Fruit fly (Drosophila melanogaster) whole organism, prepupa: ENCODE data around the gene CG31548.
A peak's percentile ranks its signal among the peaks of the same experiment; 100 is the strongest.

Experiments used
- Blimp-1 ChIP-seq: fragments of 200-800 bp; sonication (Bioruptor generic); optimal IDR thresholded peaks from 3 replicates; lab custom pipeline; 2017; ENCODE audit warnings: missing biosample characterization, missing genetic modification characterization, mild to moderate bottlenecking, moderate library complexity, missing genetic modification reagents
- CG11762 ChIP-seq: fragments of 200-800 bp; sonication (Bioruptor generic); optimal IDR thresholded peaks from 3 replicates; lab custom pipeline; 2016; ENCODE audit warnings: missing biosample characterization, missing genetic modification characterization; ENCODE audit not compliant: insufficient read depth
- CG11902 ChIP-seq: fragments of 200-800 bp; sonication (Bioruptor generic); optimal IDR thresholded peaks from 3 replicates; lab custom pipeline; 2016; ENCODE audit warnings: missing biosample characterization, missing genetic modification characterization
- CG15336 ChIP-seq: fragments of 200-800 bp; sonication (Bioruptor generic); IDR thresholded peaks from 2 replicates; pipeline ENCODE4 v1.3.6; 2022; ENCODE audit warnings: missing biosample characterization, missing genetic modification characterization
- CG16779 ChIP-seq: fragments of 200-800 bp; sonication (Bioruptor generic); optimal IDR thresholded peaks from 3 replicates; lab custom pipeline; 2017; ENCODE audit warnings: missing biosample characterization, mild to moderate bottlenecking, missing genetic modification characterization
- CG3032 ChIP-seq: fragments of 200-800 bp; optimal IDR thresholded peaks from 2 replicates; lab custom pipeline; 2019; ENCODE audit warnings: missing biosample characterization, mild to moderate bottlenecking, missing genetic modification characterization, moderate library complexity
- CG31627 ChIP-seq: fragments of 200-800 bp; sonication (Bioruptor generic); optimal IDR thresholded peaks from 3 replicates; lab custom pipeline; 2016; ENCODE audit warnings: missing biosample characterization, missing genetic modification characterization
- CG34406 ChIP-seq: fragments of 200-800 bp; sonication (Bioruptor generic); optimal IDR thresholded peaks from 3 replicates; lab custom pipeline; 2016; ENCODE audit warnings: missing biosample characterization, missing genetic modification characterization
- CG3919 ChIP-seq: fragments of 200-800 bp; sonication (Bioruptor generic); optimal IDR thresholded peaks from 3 replicates; lab custom pipeline; 2016; ENCODE audit warnings: missing biosample characterization, missing genetic modification characterization
- CG6276 ChIP-seq: fragments of 200-800 bp; sonication (Bioruptor generic); optimal IDR thresholded peaks from 2 replicates; lab custom pipeline; 2017; ENCODE audit warnings: missing biosample characterization, mild to moderate bottlenecking, missing genetic modification characterization
- CG6792 ChIP-seq: fragments of 200-800 bp; sonication (Bioruptor generic); optimal IDR thresholded peaks from 3 replicates; lab custom pipeline; 2016; ENCODE audit warnings: missing biosample characterization, missing genetic modification characterization
- CG6808 ChIP-seq: fragments of 200-800 bp; sonication (Bioruptor generic); optimal IDR thresholded peaks from 3 replicates; lab custom pipeline; 2017; ENCODE audit warnings: missing biosample characterization, missing genetic modification characterization, mild to moderate bottlenecking, moderate library complexity, missing genetic modification reagents
- CG6854 ChIP-seq: fragments of 200-800 bp; sonication (Bioruptor generic); optimal IDR thresholded peaks from 2 replicates; lab custom pipeline; 2017; ENCODE audit warnings: missing biosample characterization, mild to moderate bottlenecking, missing genetic modification characterization
- CG7368 ChIP-seq: fragments of 200-800 bp; sonication (Bioruptor generic); optimal IDR thresholded peaks from 3 replicates; lab custom pipeline; 2016; ENCODE audit warnings: missing biosample characterization, missing genetic modification characterization
- CG8119 ChIP-seq: fragments of 200-800 bp; sonication (Bioruptor generic); IDR thresholded peaks from 3 replicates; pipeline ENCODE4 v1.3.6; 2022; ENCODE audit warnings: missing biosample characterization, missing genetic modification characterization
- CG8319 ChIP-seq: fragments of 200-800 bp; sonication (Bioruptor generic); optimal IDR thresholded peaks from 3 replicates; lab custom pipeline; 2016; ENCODE audit warnings: missing biosample characterization, missing genetic modification characterization
- CG8632 ChIP-seq: fragments of 200-800 bp; sonication (Bioruptor generic); optimal IDR thresholded peaks from 3 replicates; lab custom pipeline; 2016; ENCODE audit warnings: missing biosample characterization, missing genetic modification characterization
- Eip78C ChIP-seq: fragments of 200-800 bp; sonication (Bioruptor generic); peaks from one replicate; lab custom pipeline; 2016; ENCODE audit warnings: missing biosample characterization, missing genetic modification characterization
- Eip93F ChIP-seq: fragments of 200-800 bp; sonication (Bioruptor generic); optimal IDR thresholded peaks from 2 replicates; lab custom pipeline; 2016; ENCODE audit warnings: missing biosample characterization, mild to moderate bottlenecking, missing genetic modification characterization
- Gug ChIP-seq: fragments of 200-800 bp; sonication (Bioruptor generic); IDR thresholded peaks from 2 replicates; pipeline ENCODE4 v1.3.6; 2022; ENCODE audit warnings: missing biosample characterization, missing genetic modification characterization
- Hr38 ChIP-seq: sonication (Bioruptor generic); optimal IDR thresholded peaks from 2 replicates; lab custom pipeline; 2016; ENCODE audit warnings: missing biosample characterization, missing genetic modification characterization
- Hr39 ChIP-seq: fragments of 200-800 bp; sonication (Bioruptor generic); optimal IDR thresholded peaks from 2 replicates; lab custom pipeline; 2016; ENCODE audit warnings: missing biosample characterization, missing genetic modification characterization
- Lpt ChIP-seq: fragments of 200-800 bp; sonication (Bioruptor generic); optimal IDR thresholded peaks from 3 replicates; lab custom pipeline; 2016; ENCODE audit warnings: missing biosample characterization, missing genetic modification characterization
- Met ChIP-seq: fragments of 200-800 bp; sonication (Bioruptor generic); optimal IDR thresholded peaks from 3 replicates; lab custom pipeline; 2016; ENCODE audit warnings: missing biosample characterization, missing genetic modification characterization
- OdsH ChIP-seq: fragments of 200-800 bp; sonication (Bioruptor generic); optimal IDR thresholded peaks from 3 replicates; lab custom pipeline; 2016; ENCODE audit warnings: missing biosample characterization, missing genetic modification characterization
- Smox ChIP-seq: fragments of 200-800 bp; sonication (Bioruptor generic); optimal IDR thresholded peaks from 3 replicates; lab custom pipeline; 2016; ENCODE audit warnings: missing biosample characterization, missing genetic modification characterization
- Sox102F ChIP-seq: fragments of 200-800 bp; sonication (Bioruptor generic); optimal IDR thresholded peaks from 2 replicates; lab custom pipeline; 2016; ENCODE audit warnings: missing biosample characterization, mild to moderate bottlenecking, missing genetic modification characterization
- Sox14 ChIP-seq: fragments of 200-800 bp; sonication (Bioruptor generic); optimal IDR thresholded peaks from 3 replicates; lab custom pipeline; 2016; ENCODE audit warnings: missing biosample characterization, missing genetic modification characterization
- Sox15 ChIP-seq: fragments of 200-800 bp; sonication (Bioruptor generic); optimal IDR thresholded peaks from 3 replicates; lab custom pipeline; 2016; ENCODE audit warnings: missing biosample characterization, missing genetic modification characterization
- achi ChIP-seq: fragments of 200-800 bp; sonication (Bioruptor generic); optimal IDR thresholded peaks from 3 replicates; lab custom pipeline; 2016; ENCODE audit warnings: missing biosample characterization, missing genetic modification characterization
- acj6 ChIP-seq: fragments of 200-800 bp; sonication (Bioruptor generic); optimal IDR thresholded peaks from 3 replicates; lab custom pipeline; 2016; ENCODE audit warnings: missing biosample characterization, missing genetic modification characterization
- cyc ChIP-seq: fragments of 200-800 bp; sonication (Bioruptor generic); optimal IDR thresholded peaks from 3 replicates; lab custom pipeline; 2016; ENCODE audit warnings: missing biosample characterization, missing genetic modification characterization
- dac ChIP-seq: fragments of 200-800 bp; sonication (Bioruptor generic); optimal IDR thresholded peaks from 2 replicates; lab custom pipeline; 2017; ENCODE audit warnings: missing biosample characterization, mild to moderate bottlenecking, missing genetic modification characterization
- eg ChIP-seq: fragments of 200-800 bp; sonication (Bioruptor generic); IDR thresholded peaks from 3 replicates; pipeline ENCODE4 v1.3.6; 2022; ENCODE audit warnings: missing biosample characterization, missing genetic modification characterization
- fd59A ChIP-seq: fragments of 200-800 bp; sonication (Bioruptor generic); optimal IDR thresholded peaks from 2 replicates; lab custom pipeline; 2017; ENCODE audit warnings: missing biosample characterization, mild to moderate bottlenecking, missing genetic modification characterization, missing genetic modification reagents
- fd85E ChIP-seq: fragments of 200-800 bp; sonication (Bioruptor generic); optimal IDR thresholded peaks from 3 replicates; lab custom pipeline; 2016; ENCODE audit warnings: missing biosample characterization, missing genetic modification characterization
- fkh ChIP-seq: fragments of 200-800 bp; sonication (Bioruptor generic); optimal IDR thresholded peaks from 3 replicates; lab custom pipeline; 2017; ENCODE audit warnings: missing biosample characterization, mild to moderate bottlenecking, missing genetic modification characterization, moderate library complexity
- pdm3 ChIP-seq: fragments of 200-800 bp; sonication (Bioruptor generic); optimal IDR thresholded peaks from 3 replicates; lab custom pipeline; 2016; ENCODE audit warnings: missing biosample characterization, missing genetic modification characterization
- salr ChIP-seq, 2 experiments: fragments of 200-800 bp; sonication (Bioruptor generic); optimal IDR thresholded peaks; 3 replicates each; lab custom pipeline; 2016 to 2018; ENCODE audit warnings: missing biosample characterization in 2 of 2, missing genetic modification characterization in 2 of 2, mild to moderate bottlenecking in 1 of 2
- spab ChIP-seq: fragments of 200-800 bp; sonication (Bioruptor generic); optimal IDR thresholded peaks from 2 replicates; lab custom pipeline; 2017; ENCODE audit warnings: missing biosample characterization, mild to moderate bottlenecking, missing genetic modification characterization, missing genetic modification reagents
- vri ChIP-seq: fragments of 200-800 bp; sonication (Bioruptor generic); optimal IDR thresholded peaks from 3 replicates; lab custom pipeline; 2016; ENCODE audit warnings: missing biosample characterization, mild to moderate bottlenecking, missing genetic modification characterization

Gene CG31548

DNA sequence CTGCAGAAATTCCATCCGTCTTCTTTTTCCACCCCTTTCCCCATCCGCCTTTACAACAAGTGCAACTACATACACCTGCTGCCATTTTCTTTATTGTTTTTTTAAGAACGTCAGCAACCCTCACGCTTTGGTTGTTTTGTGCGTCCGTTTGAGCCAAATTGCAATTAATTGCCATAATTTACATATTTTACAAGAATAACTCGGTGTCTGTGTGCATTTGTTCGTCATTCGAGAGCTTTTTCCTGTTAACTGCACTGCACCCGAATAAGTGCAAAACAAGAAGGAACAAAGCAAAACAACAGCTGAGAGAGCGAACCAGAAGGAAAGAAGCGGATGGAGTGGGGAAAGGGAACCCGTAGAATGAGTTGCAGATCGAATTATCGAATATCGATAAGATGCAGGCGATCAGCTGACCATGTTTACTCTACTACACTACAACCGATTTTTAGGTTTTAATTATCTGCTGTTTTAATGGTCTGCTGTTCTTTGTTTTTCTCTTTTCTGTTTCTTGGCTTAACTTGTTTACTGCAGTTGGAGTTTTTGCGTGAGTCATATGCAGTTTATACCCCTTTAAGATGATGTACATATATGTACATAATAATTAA, 34.1 kb upstream of the CG31548 start (continued):
- TF ChIP-seq Sox102F (GFP tag; lab: Kevin White, UChicago) (no peak), fkh (GFP tag; lab: Kevin White, UChicago) (peak; percentile 27), CG11902 (GFP tag; lab: Kevin White, UChicago) (no peak), CG7368 (GFP tag; lab: Kevin White, UChicago) (no peak), cyc (peak; percentile 2), CG34406 (GFP tag; lab: Kevin White, UChicago) (no peak), Eip78C (GFP tag; lab: Kevin White, UChicago) (peak; percentile 63), vri (GFP tag; lab: Kevin White, UChicago) (peak; percentile 13), CG6808 (GFP tag; lab: Kevin White, UChicago) (peak; percentile 54), salr (GFP tag; optimal IDR thresholded peaks at IDR 0.05; lab: Kevin White, UChicago) (no peak), CG15336 (GFP tag; lab: Robert Waterston, UW) (no peak), CG6792 (GFP tag; lab: Kevin White, UChicago) (no peak), Hr38 (GFP tag; lab: Kevin White, UChicago) (no peak), Sox14 (GFP tag; lab: Kevin White, UChicago) (peak; percentile 67), CG6854 (no peak), Blimp-1 (GFP tag; lab: Kevin White, UChicago) (no peak), eg (GFP tag; lab: Robert Waterston, UW) (no peak), CG16779 (tag; lab: Kevin White, UChicago) (peak; percentile 25), OdsH (GFP tag; lab: Kevin White, UChicago) (no peak), Eip93F (no peak), fd85E (GFP tag; lab: Kevin White, UChicago) (no peak), Lpt (GFP tag; lab: Kevin White, UChicago) (no peak), Hr39 (GFP tag; lab: Kevin White, UChicago) (no peak), pdm3 (peak; percentile 11)
- TF ChIP-seq, all 60 proteins: peak for 24

DNA sequence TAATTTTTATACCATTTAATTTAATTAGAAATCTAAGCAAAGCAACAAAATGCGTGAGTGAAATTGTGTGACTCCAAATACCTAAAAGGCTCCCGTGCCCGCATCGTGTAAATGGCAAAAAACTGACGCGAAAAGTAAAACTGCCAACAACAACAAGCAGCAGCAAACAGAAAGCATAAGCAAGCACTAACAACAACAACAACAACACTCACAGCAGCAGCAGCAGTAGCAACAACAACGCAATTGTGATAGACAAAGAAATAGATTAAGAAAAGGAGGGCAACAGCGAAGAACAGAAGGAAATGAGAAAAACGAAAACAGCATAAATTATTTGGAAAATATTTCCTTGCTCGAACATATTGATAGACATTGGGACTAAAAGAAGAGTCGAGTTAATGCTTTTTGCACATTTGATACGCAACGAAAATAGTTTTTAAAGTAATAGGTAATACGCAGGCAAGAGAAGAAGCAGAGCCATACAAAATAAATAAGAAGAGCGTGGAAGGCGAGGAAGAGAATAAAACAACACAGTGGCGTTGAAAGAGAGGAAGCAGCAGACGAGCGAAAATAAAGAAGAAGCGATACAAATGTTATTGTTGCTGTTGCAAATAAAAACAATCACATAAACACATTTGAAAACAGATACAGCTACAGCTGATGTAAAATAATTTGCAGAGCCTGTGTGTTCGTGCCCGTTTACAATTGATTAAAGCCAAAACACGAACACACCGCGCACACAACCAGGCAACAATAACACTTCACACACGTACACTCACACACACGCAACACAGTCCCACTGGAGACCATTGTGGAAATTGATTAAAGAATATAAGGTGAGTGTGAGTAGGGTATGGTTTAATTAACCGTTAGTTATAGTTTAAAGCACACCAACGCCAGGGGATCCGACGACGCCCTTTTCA, 33.3 kb upstream of the CG31548 start:
- TF ChIP-seq Eip78C (GFP tag; lab: Kevin White, UChicago) (peak; percentile 13), fkh (GFP tag; lab: Kevin White, UChicago) (peak; percentile 35), CG8632 (GFP tag; lab: Kevin White, UChicago) (no peak)

DNA sequence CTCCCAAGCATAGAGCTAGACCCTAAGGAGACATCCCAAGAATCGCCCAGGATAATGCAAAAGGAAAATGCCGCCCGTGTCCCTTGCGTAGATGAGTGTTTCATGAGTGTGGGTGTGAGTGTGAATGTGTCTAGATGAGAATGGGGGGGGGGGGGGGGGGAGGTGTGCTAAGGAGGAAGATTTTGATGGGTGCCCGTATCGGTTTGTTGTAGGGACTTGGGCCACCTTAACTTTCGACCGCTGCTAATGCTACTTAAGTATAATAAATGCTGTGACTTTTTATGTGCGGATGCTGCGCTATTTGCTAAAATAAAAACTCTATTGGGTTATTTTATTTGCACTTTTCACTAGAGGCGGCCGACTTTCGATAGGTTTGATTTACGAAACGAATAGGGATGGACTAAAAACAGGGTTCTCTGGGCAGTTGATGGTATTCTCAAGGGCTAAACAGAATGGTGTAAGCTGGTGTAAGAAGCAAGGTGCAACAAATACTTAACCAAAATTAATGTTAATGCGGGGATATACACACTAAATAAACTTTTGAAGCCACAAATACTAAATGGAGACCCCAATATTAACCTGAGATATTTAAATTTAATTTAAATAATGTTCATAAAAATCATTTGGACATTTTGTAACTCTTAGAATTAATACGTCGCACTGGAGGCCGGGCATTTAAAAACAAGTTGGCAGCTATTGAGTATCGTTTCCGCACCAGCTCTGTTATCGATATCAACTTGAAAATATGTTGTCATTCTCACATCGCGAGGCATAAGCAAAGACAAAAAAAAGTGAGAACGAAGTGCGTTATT, 32.5 kb upstream of the CG31548 start, which contains the start of the genes Xe7 and Atg17:
Gene Xe7 (minus strand): TSS at position 407 of the 812 bp plus-strand sequence.
Gene Atg17 (plus strand): TSS at position 786 of the 812 bp plus-strand sequence.
- TF ChIP-seq Smox (GFP tag; lab: Kevin White, UChicago) (peak; percentile 91), spab (GFP tag; lab: Kevin White, UChicago) (no peak), CG3919 (peak; percentile 92), Met (peak; percentile 90), Hr38 (GFP tag; lab: Kevin White, UChicago) (peak; percentile 55), fd85E (GFP tag; lab: Kevin White, UChicago) (peak; percentile 81), fd59A (GFP tag; lab: Kevin White, UChicago) (peak; percentile 83), eg (GFP tag; lab: Robert Waterston, UW) (peak; percentile 92), CG8319 (GFP tag; lab: Kevin White, UChicago) (peak; percentile 92), CG31627 (GFP tag; lab: Kevin White, UChicago) (peak; percentile 95), Eip78C (GFP tag; lab: Kevin White, UChicago) (peak; percentile 94), cyc (peak; percentile 92), acj6 (GFP tag; lab: Kevin White, UChicago) (peak; percentile 94), dac (GFP tag; lab: Kevin White, UChicago) (peak; percentile 88), Sox15 (GFP tag; lab: Kevin White, UChicago) (peak; percentile 95), CG15336 (GFP tag; lab: Robert Waterston, UW) (peak; percentile 77), vri (GFP tag; lab: Kevin White, UChicago) (peak; percentile 73), CG6276 (GFP tag; lab: Kevin White, UChicago) (no peak), Gug (peak; percentile 94), CG3032 (tag; lab: Kevin White, UChicago) (peak; percentile 94), fkh (GFP tag; lab: Kevin White, UChicago) (peak; percentile 76), Hr39 (GFP tag; lab: Kevin White, UChicago) (peak; percentile 95), CG11902 (GFP tag; lab: Kevin White, UChicago) (peak; percentile 94), salr (GFP tag; optimal IDR thresholded peaks at IDR 0.05; lab: Kevin White, UChicago) (peak; percentile 75 to 94), Lpt (GFP tag; lab: Kevin White, UChicago) (peak; percentile 83), CG8119 (GFP tag; lab: Robert Waterston, UW) (peak; percentile 87), CG16779 (tag; lab: Kevin White, UChicago) (peak; percentile 56), CG11762 (GFP tag; lab: Kevin White, UChicago) (peak; percentile 76), achi (peak; percentile 92)
